Fruit fly (Drosophila melanogaster) whole organism, embryonic: Measurements from ENCODE around the gene CG10947.

Experiments used
- CG10462 ChIP-seq: fragments of 200-800 bp; sonication (Bioruptor generic); optimal IDR thresholded peaks from 2 replicates; lab custom pipeline; 2016; ENCODE audit warnings: missing biosample characterization, missing genetic modification characterization
- CG10543 ChIP-seq: fragments of 200-800 bp; sonication (Bioruptor generic); optimal IDR thresholded peaks from 3 replicates; lab custom pipeline; 2017; ENCODE audit warnings: missing biosample characterization, mild to moderate bottlenecking, missing genetic modification characterization, moderate library complexity
- CG11504 ChIP-seq: fragments of 200-800 bp; sonication (Bioruptor generic); optimal IDR thresholded peaks from 3 replicates; lab custom pipeline; 2019; ENCODE audit warnings: missing biosample characterization, mild to moderate bottlenecking, missing genetic modification characterization, moderate library complexity
- CG14014 ChIP-seq: fragments of 200-800 bp; sonication (Bioruptor generic); IDR thresholded peaks from 2 replicates; pipeline ENCODE4 v1.3.6; 2022; ENCODE audit warnings: missing biosample characterization, missing genetic modification characterization
- CG14860 ChIP-seq: fragments of 200-800 bp; sonication (Bioruptor generic); IDR thresholded peaks from 3 replicates; pipeline ENCODE4 v1.3.6; 2022; ENCODE audit warnings: missing biosample characterization, missing genetic modification characterization; ENCODE audit not compliant: partially characterized antibody
- CG15011 ChIP-seq: fragments of 200-800 bp; sonication (Bioruptor generic); optimal IDR thresholded peaks from 3 replicates; lab custom pipeline; 2018; ENCODE audit warnings: missing biosample characterization, mild to moderate bottlenecking, missing genetic modification characterization
- CG15269 ChIP-seq: fragments of 200-800 bp; sonication (Bioruptor generic); optimal IDR thresholded peaks from 2 replicates; lab custom pipeline; 2018; ENCODE audit warnings: missing biosample characterization, mild to moderate bottlenecking, missing genetic modification characterization, moderate library complexity
- CG18599 ChIP-seq: fragments of 200-800 bp; sonication (Bioruptor generic); optimal IDR thresholded peaks from 3 replicates; lab custom pipeline; 2017; ENCODE audit warnings: missing biosample characterization, missing genetic modification characterization, mild to moderate bottlenecking, moderate library complexity, missing genetic modification reagents
- CG2120 ChIP-seq: fragments of 200-800 bp; sonication (Bioruptor generic); optimal IDR thresholded peaks from 3 replicates; lab custom pipeline; 2016; ENCODE audit warnings: missing biosample characterization, missing genetic modification characterization
- CG2678 ChIP-seq: fragments of 200-800 bp; sonication (Bioruptor generic); optimal IDR thresholded peaks from 3 replicates; lab custom pipeline; 2019; ENCODE audit warnings: missing biosample characterization, mild to moderate bottlenecking, missing genetic modification characterization, moderate library complexity
- CG30403 ChIP-seq: fragments of 200-800 bp; sonication (Bioruptor generic); optimal IDR thresholded peaks from 3 replicates; lab custom pipeline; 2016; ENCODE audit warnings: missing biosample characterization, missing genetic modification characterization
- CG3281 ChIP-seq: fragments of 200-800 bp; sonication (Bioruptor generic); optimal IDR thresholded peaks from 3 replicates; lab custom pipeline; 2017; ENCODE audit warnings: missing biosample characterization, mild to moderate bottlenecking, missing genetic modification characterization
- CG4424 ChIP-seq: fragments of 200-800 bp; sonication (Bioruptor generic); optimal IDR thresholded peaks from 3 replicates; lab custom pipeline; 2016; ENCODE audit warnings: missing biosample characterization, missing genetic modification characterization
- CG5180 ChIP-seq: fragments of 200-800 bp; sonication (Bioruptor generic); optimal IDR thresholded peaks from 3 replicates; lab custom pipeline; 2017; ENCODE audit warnings: missing biosample characterization, missing genetic modification characterization, mild to moderate bottlenecking, moderate library complexity, missing genetic modification reagents
- CG7556 ChIP-seq: fragments of 200-800 bp; sonication (Bioruptor generic); optimal IDR thresholded peaks from 2 replicates; lab custom pipeline; 2017; ENCODE audit warnings: missing biosample characterization, mild to moderate bottlenecking, missing genetic modification characterization
- CG7839 ChIP-seq: fragments of 200-800 bp; sonication (Bioruptor generic); optimal IDR thresholded peaks from 3 replicates; lab custom pipeline; 2018; ENCODE audit warnings: missing biosample characterization, mild to moderate bottlenecking, missing genetic modification characterization, moderate library complexity
- CG7963 ChIP-seq: fragments of 200-800 bp; sonication (Bioruptor generic); IDR thresholded peaks from 3 replicates; pipeline ENCODE4 v1.3.6; 2022; ENCODE audit warnings: missing biosample characterization, missing genetic modification characterization; ENCODE audit not compliant: partially characterized antibody
- CG8388 ChIP-seq: fragments of 200-800 bp; sonication (Bioruptor generic); optimal IDR thresholded peaks from 2 replicates; lab custom pipeline; 2019; ENCODE audit warnings: missing biosample characterization, mild to moderate bottlenecking, missing genetic modification characterization, moderate library complexity
- CG8478 ChIP-seq: fragments of >200 bp; optimal IDR thresholded peaks from 2 replicates; lab custom pipeline; 2018
- Ets65A ChIP-seq: fragments of 200-800 bp; sonication (Bioruptor generic); peaks from one replicate; lab custom pipeline; 2016; ENCODE audit warnings: missing biosample characterization, missing genetic modification characterization
- Fer3 ChIP-seq: fragments of 200-800 bp; sonication (Bioruptor generic); optimal IDR thresholded peaks from 2 replicates; lab custom pipeline; 2018; ENCODE audit warnings: missing biosample characterization, mild to moderate bottlenecking, missing genetic modification characterization, moderate library complexity
- HHEX ChIP-seq: fragments of 200-800 bp; sonication (Bioruptor generic); optimal IDR thresholded peaks from 3 replicates; lab custom pipeline; 2017; ENCODE audit warnings: missing biosample characterization, mild to moderate bottlenecking, missing genetic modification characterization, missing genetic modification reagents
- HLH4C ChIP-seq: fragments of 200-800 bp; sonication (Bioruptor generic); IDR thresholded peaks from 3 replicates; pipeline ENCODE4 v1.3.6; 2022; ENCODE audit warnings: missing biosample characterization, missing genetic modification characterization; ENCODE audit not compliant: partially characterized antibody
- Hand ChIP-seq: fragments of 200-800 bp; sonication (Bioruptor generic); optimal IDR thresholded peaks from 2 replicates; lab custom pipeline; 2017; ENCODE audit warnings: mild to moderate bottlenecking, missing biosample characterization, missing genetic modification reagents, missing genetic modification characterization
- Hr51 ChIP-seq, 2 experiments: fragments of 200-800 bp; sonication (Bioruptor generic); optimal IDR thresholded peaks; 2 replicates in 1 of 2; 3 replicates in 1 of 2; lab custom pipeline; 2016 to 2018; ENCODE audit warnings: missing biosample characterization in 2 of 2, missing genetic modification characterization in 2 of 2, mild to moderate bottlenecking in 1 of 2, moderate library complexity in 1 of 2
- Lhr ChIP-seq: fragments of 200-800 bp; sonication (Bioruptor generic); optimal IDR thresholded peaks from 3 replicates; lab custom pipeline; 2017; ENCODE audit warnings: mild to moderate bottlenecking, missing biosample characterization, missing genetic modification reagents, missing genetic modification characterization
- Tbp ChIP-seq: fragments of >200 bp; optimal IDR thresholded peaks from 2 replicates; lab custom pipeline; 2018; ENCODE audit warnings: missing biosample characterization, missing genetic modification characterization
- amos ChIP-seq: fragments of 200-800 bp; sonication (Bioruptor generic); IDR thresholded peaks from 2 replicates; pipeline ENCODE4 v1.3.6; 2022; ENCODE audit warnings: missing biosample characterization, missing genetic modification characterization; ENCODE audit not compliant: partially characterized antibody
- cato ChIP-seq: fragments of 200-800 bp; sonication (Bioruptor generic); optimal IDR thresholded peaks from 2 replicates; lab custom pipeline; 2016; ENCODE audit warnings: missing biosample characterization, missing genetic modification characterization, borderline replicate concordance
- dmrt99B ChIP-seq: fragments of 200-800 bp; sonication (Bioruptor generic); optimal IDR thresholded peaks from 2 replicates; lab custom pipeline; 2018; ENCODE audit warnings: missing biosample characterization, mild to moderate bottlenecking, missing genetic modification characterization, moderate library complexity
- eve ChIP-seq, 2 experiments: fragments of >200 bp; optimal IDR thresholded peaks; 2 replicates each; lab custom pipeline; 2017; ENCODE audit warnings: missing biosample characterization in 2 of 2, missing genetic modification characterization in 2 of 2
- gem ChIP-seq: fragments of 200-800 bp; sonication (Bioruptor generic); optimal IDR thresholded peaks from 2 replicates; lab custom pipeline; 2019; ENCODE audit warnings: missing biosample characterization, mild to moderate bottlenecking, missing genetic modification characterization, moderate library complexity
- hth ChIP-seq: fragments of >200 bp; optimal IDR thresholded peaks from 2 replicates; lab custom pipeline; 2017; ENCODE audit warnings: inconsistent platforms
- lab ChIP-seq: fragments of 200-800 bp; sonication (Bioruptor generic); optimal IDR thresholded peaks from 3 replicates; lab custom pipeline; 2017; ENCODE audit warnings: missing biosample characterization, missing genetic modification characterization, mild to moderate bottlenecking, moderate library complexity, missing genetic modification reagents
- pnt ChIP-seq: fragments of 200-800 bp; sonication (Bioruptor generic); optimal IDR thresholded peaks from 3 replicates; lab custom pipeline; 2016; ENCODE audit warnings: missing biosample characterization, missing genetic modification characterization
- row ChIP-seq: fragments of 200-800 bp; sonication (Bioruptor generic); IDR thresholded peaks from 3 replicates; pipeline ENCODE4 v1.3.6; 2022; ENCODE audit warnings: missing biosample characterization, missing genetic modification characterization
- stwl ChIP-seq: fragments of 200-800 bp; sonication (Bioruptor generic); optimal IDR thresholded peaks from 3 replicates; lab custom pipeline; 2018; ENCODE audit warnings: missing biosample characterization, mild to moderate bottlenecking, missing genetic modification characterization, moderate library complexity
- tin ChIP-seq: fragments of 200-800 bp; sonication (Bioruptor generic); optimal IDR thresholded peaks from 3 replicates; lab custom pipeline; 2016; ENCODE audit warnings: missing biosample characterization, missing genetic modification characterization
- wek ChIP-seq: fragments of 200-800 bp; sonication (Bioruptor generic); optimal IDR thresholded peaks from 3 replicates; lab custom pipeline; 2018; ENCODE audit warnings: missing biosample characterization, mild to moderate bottlenecking, missing genetic modification characterization, moderate library complexity
- zfh2 ChIP-seq: fragments of 200-800 bp; sonication (Bioruptor generic); optimal IDR thresholded peaks from 2 replicates; lab custom pipeline; 2016; ENCODE audit warnings: missing biosample characterization, missing genetic modification characterization

Gene CG10947

dm6 chr2L:20413826-20414225, 774 bp downstream of the CG10947 start:
- TF ChIP-seq CG14860 (GFP tag; lab: Robert Waterston, UW) (peak; percentile 50; the same call in 2 of the 3 replicates), CG7963 (GFP tag; lab: Robert Waterston, UW) (0 out of 3 replicates have a peak, but pooled peaks have one; percentile 26), CG5180 (GFP tag; lab: Kevin White, UChicago) (no peak), HLH4C (GFP tag; lab: Robert Waterston, UW) (peak; percentile 69), wek (GFP tag; lab: Kevin White, UChicago) (no peak)
- TF ChIP-seq, all 482 proteins: peak for 3

- TF ChIP-seq hth (lab: Kevin White, UChicago), result no peak
- peak; percentile 28 for TF ChIP-seq CG7839 (tag; lab: Kevin White, UChicago)
- TF ChIP-seq Tbp, result no peak
- peak; percentile 10 for TF ChIP-seq CG3281 (GFP tag; lab: Kevin White, UChicago)
- TF ChIP-seq HHEX, result no peak
- no peak for TF ChIP-seq cato
- TF ChIP-seq CG14014, result no peak
- TF ChIP-seq Fer3 (tag; lab: Kevin White, UChicago), result peak; percentile 5
- no peak for TF ChIP-seq eve (GFP tag; optimal IDR thresholded peaks at IDR 0.05; lab: Kevin White, UChicago)
- peak; percentile 27 for TF ChIP-seq Ets65A (GFP tag; lab: Kevin White, UChicago)
- TF ChIP-seq Lhr (GFP tag; lab: Kevin White, UChicago), result no peak
- peak; percentile 46 for TF ChIP-seq gem (tag; lab: Kevin White, UChicago)
- TF ChIP-seq CG2678 (tag; lab: Kevin White, UChicago), result peak; percentile 24
- TF ChIP-seq tin (GFP tag; lab: Kevin White, UChicago), result no peak
- TF ChIP-seq CG8388 (GFP tag; lab: Kevin White, UChicago), result no peak
- TF ChIP-seq CG4424 (GFP tag; lab: Kevin White, UChicago), result no peak
- peak; percentile 15 for TF ChIP-seq CG18599 (GFP tag; lab: Kevin White, UChicago)
- peak; percentile 21 for TF ChIP-seq CG7556 (GFP tag; lab: Kevin White, UChicago)
- peak; percentile 33 for TF ChIP-seq CG2120 (GFP tag; lab: Kevin White, UChicago)
- no peak for TF ChIP-seq pnt
- TF ChIP-seq amos (GFP tag; lab: Robert Waterston, UW), result no peak
- TF ChIP-seq CG10543, result no peak
- TF ChIP-seq CG30403 (GFP tag; lab: Kevin White, UChicago), result peak; percentile 17
- no peak for TF ChIP-seq zfh2 (GFP tag; lab: Kevin White, UChicago)
- TF ChIP-seq stwl (tag; lab: Kevin White, UChicago), result no peak
- TF ChIP-seq CG11504 (tag; lab: Kevin White, UChicago), result peak; percentile 14
- peak; percentile 2 for TF ChIP-seq Hand (GFP tag; lab: Kevin White, UChicago)
- TF ChIP-seq lab, result peak; percentile 3
- TF ChIP-seq row (GFP tag; lab: Robert Waterston, UW), result peak; percentile 25; the same call in 1 of the 3 replicates
- TF ChIP-seq CG10462 (GFP tag; lab: Kevin White, UChicago), result no peak
- peak; percentile 28 for TF ChIP-seq dmrt99B
- TF ChIP-seq Hr51 (GFP tag; optimal IDR thresholded peaks at IDR 0.05; lab: Kevin White, UChicago), result peak in 1 of 2 experiments; percentile 8
- no peak for TF ChIP-seq CG8478 (lab: Kevin White, UChicago)
- TF ChIP-seq CG15011 (GFP tag; lab: Kevin White, UChicago), result no peak
- peak; percentile 0 for TF ChIP-seq CG15269 (tag; lab: Kevin White, UChicago)
These were observed 13.2 kb downstream of the CG10947 start for dm6 chr2L:20401408-20401807.
